Comparison of ENCODE assay signal across 1 fruit fly cellular context in the genomic region with DNA sequence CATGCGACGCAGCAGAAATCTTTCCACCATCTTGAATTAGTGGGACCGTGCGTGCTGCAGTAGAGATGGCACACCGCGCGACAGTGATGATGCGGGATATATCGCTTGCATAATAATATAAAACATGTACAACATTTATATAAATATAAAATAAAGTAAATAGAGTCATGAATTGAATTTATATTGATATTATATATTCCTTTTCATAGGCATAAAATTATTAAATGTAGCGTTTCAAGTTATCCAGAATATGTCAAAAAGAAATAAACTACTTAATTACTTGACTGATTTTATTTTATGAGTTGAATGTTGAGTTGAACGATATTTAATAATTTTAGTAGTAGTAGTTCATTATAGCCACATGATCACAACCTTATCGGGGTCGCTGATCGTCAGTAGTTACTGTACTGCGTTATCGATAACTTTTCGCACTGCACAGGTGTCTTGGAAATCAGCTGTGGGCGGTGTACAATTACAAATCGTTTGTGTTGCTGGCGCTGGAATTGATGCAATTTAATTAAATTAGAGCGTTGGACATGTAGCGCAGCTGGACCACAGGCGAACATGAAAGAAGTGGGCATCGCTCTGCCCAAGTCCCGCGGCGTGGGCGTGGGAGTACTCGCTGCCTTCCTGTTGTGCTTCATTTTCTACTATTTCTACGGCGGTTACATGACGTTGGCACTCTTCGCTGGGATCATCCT.
TF ChIP-seq lines count a peak whose summit lies in the region.

A gene (minus strand): TSS at position 43 of the 701 bp plus-strand sequence.
A gene (plus strand): TSS at position 436 of the 701 bp plus-strand sequence.

TF ChIP-seq in whole organism, embryonic, 481 proteins besides CTCF, POLR2A, EP300 and RAD21 (continued from another document and continues in another):
- TF ChIP-seq repo (GFP tag; optimal IDR thresholded peaks at IDR 0.05; lab: Kevin White, UChicago), result no peak
- no peak for TF ChIP-seq CG11723 (GFP tag; optimal IDR thresholded peaks at IDR 0.05; lab: Kevin White, UChicago)
- TF ChIP-seq CG9609 (GFP tag; optimal IDR thresholded peaks at IDR 0.05; lab: Kevin White, UChicago), result peak; percentile 63
- peak; percentile 78 for TF ChIP-seq so (GFP tag; IDR thresholded peaks at IDR 0.05; lab: Robert Waterston, UW)
- TF ChIP-seq dimm (GFP tag; IDR thresholded peaks at IDR 0.05; lab: Robert Waterston, UW), result peak; percentile 65; the same call in 1 of the 2 replicates
- TF ChIP-seq CG6175 (GFP tag; IDR thresholded peaks at IDR 0.05; lab: Robert Waterston, UW), result peak; percentile 73; the same call in 1 of the 3 replicates
- TF ChIP-seq Hr78 (GFP tag; optimal IDR thresholded peaks at IDR 0.05; lab: Kevin White, UChicago), result no peak
- peak; percentile 48 for TF ChIP-seq Dad (GFP tag; optimal IDR thresholded peaks at IDR 0.05; lab: Kevin White, UChicago)
- TF ChIP-seq ac (GFP tag; optimal IDR thresholded peaks at IDR 0.05; lab: Kevin White, UChicago), result no peak
- peak; percentile 55 for TF ChIP-seq CG8290 (GFP tag; optimal IDR thresholded peaks at IDR 0.05; lab: Kevin White, UChicago)
- TF ChIP-seq CG8290 (tag; optimal IDR thresholded peaks at IDR 0.05; lab: Kevin White, UChicago), result no peak
- TF ChIP-seq vnd (GFP tag; IDR thresholded peaks at IDR 0.05; lab: Robert Waterston, UW; ENCODE audit: partially characterized antibody), result no peak
- peak; percentile 88 for TF ChIP-seq CG12155 (GFP tag; optimal IDR thresholded peaks at IDR 0.05; lab: Kevin White, UChicago)
- TF ChIP-seq Xbp1 (GFP tag; optimal IDR thresholded peaks at IDR 0.05; lab: Kevin White, UChicago), result peak; percentile 91
- TF ChIP-seq CG1792 (GFP tag; optimal IDR thresholded peaks at IDR 0.05; lab: Kevin White, UChicago), result peak; percentile 38
- TF ChIP-seq CG2712 (tag; optimal IDR thresholded peaks at IDR 0.05; lab: Kevin White, UChicago), result peak; percentile 92
- no peak; the same call in 2 of the 3 replicates for TF ChIP-seq CG34224 (GFP tag; IDR thresholded peaks at IDR 0.05; lab: Robert Waterston, UW; ENCODE audit: partially characterized antibody)
- TF ChIP-seq ato (GFP tag; IDR thresholded peaks at IDR 0.05; lab: Robert Waterston, UW; ENCODE audit: partially characterized antibody), result no peak
- TF ChIP-seq her (GFP tag; optimal IDR thresholded peaks at IDR 0.05; lab: Kevin White, UChicago), result peak; percentile 24
- TF ChIP-seq CG18764 (GFP tag; optimal IDR thresholded peaks at IDR 0.05; lab: Kevin White, UChicago), result peak; percentile 75
- TF ChIP-seq CG8359 (GFP tag; optimal IDR thresholded peaks at IDR 0.05; lab: Kevin White, UChicago; ENCODE audit: borderline replicate concordance), result peak; percentile 40
- no peak for TF ChIP-seq p53 (GFP tag; optimal IDR thresholded peaks at IDR 0.05; lab: Kevin White, UChicago)
- peak; percentile 33; the same call in 1 of the 2 replicates for TF ChIP-seq crol (GFP tag; IDR thresholded peaks at IDR 0.05; lab: Robert Waterston, UW)
- TF ChIP-seq CG12942 (GFP tag; optimal IDR thresholded peaks at IDR 0.05; lab: Kevin White, UChicago), result peak; percentile 88
- TF ChIP-seq bsh (GFP tag; optimal IDR thresholded peaks at IDR 0.05; lab: Kevin White, UChicago), result peak in 1 of 2 experiments; percentile 81
- TF ChIP-seq CG13287 (GFP tag; IDR thresholded peaks at IDR 0.05; lab: Robert Waterston, UW; ENCODE audit: partially characterized antibody), result no peak
- TF ChIP-seq knrl (GFP tag; IDR thresholded peaks at IDR 0.05; lab: Robert Waterston, UW; ENCODE audit: partially characterized antibody), result 0 out of 3 replicates have a peak, but pooled peaks have one; percentile 23
- no peak for TF ChIP-seq Dip2 (GFP tag; IDR thresholded peaks at IDR 0.05; lab: Robert Waterston, UW)
- TF ChIP-seq bab2 (GFP tag; optimal IDR thresholded peaks at IDR 0.05; lab: Kevin White, UChicago), result peak; percentile 79
- TF ChIP-seq PHDP (tag; optimal IDR thresholded peaks at IDR 0.05; lab: Kevin White, UChicago), result peak; percentile 82
- TF ChIP-seq CG14667 (GFP tag; IDR thresholded peaks at IDR 0.05; lab: Robert Waterston, UW), result peak; percentile 83
- peak; percentile 58 for TF ChIP-seq dm (GFP tag; optimal IDR thresholded peaks at IDR 0.05; lab: Kevin White, UChicago)
- TF ChIP-seq az2 (GFP tag; optimal IDR thresholded peaks at IDR 0.05; lab: Kevin White, UChicago), result peak; percentile 88
- peak; percentile 87 for TF ChIP-seq CG10147 (GFP tag; optimal IDR thresholded peaks at IDR 0.05; lab: Kevin White, UChicago)
- peak; percentile 88 for TF ChIP-seq CG18599 (GFP tag; optimal IDR thresholded peaks at IDR 0.05; lab: Kevin White, UChicago)
- peak; percentile 84 for TF ChIP-seq fd96Cb (tag; optimal IDR thresholded peaks at IDR 0.05; lab: Kevin White, UChicago)
- TF ChIP-seq chinmo (GFP tag; IDR thresholded peaks at IDR 0.05; lab: Robert Waterston, UW; ENCODE audit: partially characterized antibody), result 0 out of 4 replicates have a peak, but pooled peaks have one; percentile 40
- peak; percentile 74; the same call in 1 of the 2 replicates for TF ChIP-seq ap (GFP tag; IDR thresholded peaks at IDR 0.05; lab: Robert Waterston, UW)
- no peak for TF ChIP-seq hb (GFP tag; IDR thresholded peaks at IDR 0.05; lab: Robert Waterston, UW; ENCODE audit: partially characterized antibody)
- TF ChIP-seq gcm (GFP tag; optimal IDR thresholded peaks at IDR 0.05; lab: Kevin White, UChicago), result peak; percentile 82
- peak; percentile 92 for TF ChIP-seq nmo (GFP tag; optimal IDR thresholded peaks at IDR 0.05; lab: Kevin White, UChicago)
- TF ChIP-seq mam (GFP tag; optimal IDR thresholded peaks at IDR 0.05; lab: Kevin White, UChicago), result peak; percentile 89
- TF ChIP-seq CG1832 (GFP tag; optimal IDR thresholded peaks at IDR 0.05; lab: Kevin White, UChicago), result no peak
- no peak; the same call in 1 of the 2 replicates for TF ChIP-seq GATAe (GFP tag; conservative IDR thresholded peaks at IDR 0.05; lab: Robert Waterston, UW)
- TF ChIP-seq jigr1 (GFP tag; IDR thresholded peaks at IDR 0.05; lab: Robert Waterston, UW), result no peak; the same call in none of the 3 replicates
- 0 out of 4 replicates have a peak, but pooled peaks have one; percentile 58 for TF ChIP-seq Dll (GFP tag; IDR thresholded peaks at IDR 0.05; lab: Robert Waterston, UW; ENCODE audit: partially characterized antibody)
- no peak for TF ChIP-seq fru (optimal IDR thresholded peaks at IDR 0.05; lab: Kevin White, UChicago)
- peak; percentile 60 for TF ChIP-seq CG6813 (GFP tag; optimal IDR thresholded peaks at IDR 0.05; lab: Kevin White, UChicago)
- peak; percentile 67 for TF ChIP-seq chm (GFP tag; IDR thresholded peaks at IDR 0.05; lab: Robert Waterston, UW)
- peak; percentile 76 for TF ChIP-seq CG17385 (GFP tag; optimal IDR thresholded peaks at IDR 0.05; lab: Kevin White, UChicago)
- TF ChIP-seq Sox102F (GFP tag; optimal IDR thresholded peaks at IDR 0.05; lab: Kevin White, UChicago), result no peak
- peak; percentile 7; the same call in 1 of the 2 replicates for TF ChIP-seq CG5953 (GFP tag; IDR thresholded peaks at IDR 0.05; lab: Robert Waterston, UW)
- peak; percentile 61; the same call in 2 of the 3 replicates for TF ChIP-seq croc (GFP tag; conservative IDR thresholded peaks at IDR 0.05; lab: Robert Waterston, UW)
- TF ChIP-seq CG15601 (tag; optimal IDR thresholded peaks at IDR 0.05; lab: Kevin White, UChicago), result no peak
- peak; percentile 75 for TF ChIP-seq fu2 (GFP tag; optimal IDR thresholded peaks at IDR 0.05; lab: Kevin White, UChicago)
- TF ChIP-seq CG3726 (GFP tag; IDR thresholded peaks at IDR 0.05; lab: Robert Waterston, UW), result 0 out of 3 replicates have a peak, but pooled peaks have one; percentile 61
- no peak for TF ChIP-seq CG6854 (GFP tag; optimal IDR thresholded peaks at IDR 0.05; lab: Kevin White, UChicago)
- peak; percentile 90 for TF ChIP-seq Chrac-16 (GFP tag; optimal IDR thresholded peaks at IDR 0.05; lab: Kevin White, UChicago)
- TF ChIP-seq CG10209 (GFP tag; optimal IDR thresholded peaks at IDR 0.05; lab: Kevin White, UChicago), result peak; percentile 83
- TF ChIP-seq CG14441 (GFP tag; IDR thresholded peaks at IDR 0.05; lab: Robert Waterston, UW), result peak; percentile 78
- TF ChIP-seq dpn (GFP tag; optimal IDR thresholded peaks at IDR 0.05; lab: Kevin White, UChicago), result peak; percentile 75 to 89
- TF ChIP-seq Sry-δ (GFP tag; optimal IDR thresholded peaks at IDR 0.05; lab: Kevin White, UChicago), result peak; percentile 54
- TF ChIP-seq CG11247 (GFP tag; IDR thresholded peaks at IDR 0.05; lab: Robert Waterston, UW), result peak; percentile 71; the same call in 1 of the 2 replicates
- TF ChIP-seq CG13624 (GFP tag; optimal IDR thresholded peaks at IDR 0.05; lab: Kevin White, UChicago), result peak; percentile 63
- TF ChIP-seq shn (GFP tag; optimal IDR thresholded peaks at IDR 0.05; lab: Kevin White, UChicago), result peak; percentile 74
- TF ChIP-seq Lhr (GFP tag; optimal IDR thresholded peaks at IDR 0.05; lab: Kevin White, UChicago), result no peak
- TF ChIP-seq CG11085 (GFP tag; IDR thresholded peaks at IDR 0.05; lab: Robert Waterston, UW), result peak; percentile 57; the same call in 1 of the 2 replicates
- TF ChIP-seq nerfin-2 (GFP tag; IDR thresholded peaks at IDR 0.05; lab: Robert Waterston, UW; ENCODE audit: partially characterized antibody), result no peak
- TF ChIP-seq hth (optimal IDR thresholded peaks at IDR 0.05; lab: Kevin White, UChicago), result no peak
- peak; percentile 80 for TF ChIP-seq unpg (GFP tag; optimal IDR thresholded peaks at IDR 0.05; lab: Kevin White, UChicago)
- TF ChIP-seq lilli (GFP tag; optimal IDR thresholded peaks at IDR 0.05; lab: Kevin White, UChicago), result peak; percentile 85
- TF ChIP-seq cg (GFP tag; optimal IDR thresholded peaks at IDR 0.05; lab: Kevin White, UChicago), result no peak
- TF ChIP-seq Doc3 (GFP tag; IDR thresholded peaks at IDR 0.05; lab: Robert Waterston, UW; ENCODE audit: partially characterized antibody), result no peak
- no peak for TF ChIP-seq Lpt (GFP tag; optimal IDR thresholded peaks at IDR 0.05; lab: Kevin White, UChicago)
- TF ChIP-seq ham (GFP tag; IDR thresholded peaks at IDR 0.05; lab: Robert Waterston, UW), result peak; percentile 66; the same call in 1 of the 2 replicates
- TF ChIP-seq sqz (GFP tag; optimal IDR thresholded peaks at IDR 0.05; lab: Kevin White, UChicago), result no peak
- no peak for TF ChIP-seq CG11504 (tag; optimal IDR thresholded peaks at IDR 0.05; lab: Kevin White, UChicago)
- TF ChIP-seq Sin3A (optimal IDR thresholded peaks at IDR 0.05; lab: Kevin White, UChicago), result peak; percentile 59
- TF ChIP-seq fd102C (GFP tag; optimal IDR thresholded peaks at IDR 0.05; lab: Kevin White, UChicago), result no peak
- TF ChIP-seq org-1 (GFP tag; optimal IDR thresholded peaks at IDR 0.05; lab: Kevin White, UChicago), result peak; percentile 64
- TF ChIP-seq CG31388 (GFP tag; optimal IDR thresholded peaks at IDR 0.05; lab: Kevin White, UChicago), result peak; percentile 11
- peak; percentile 27; the same call in 1 of the 3 replicates for TF ChIP-seq CG16813 (GFP tag; IDR thresholded peaks at IDR 0.05; lab: Robert Waterston, UW; ENCODE audit: partially characterized antibody)
- no peak for TF ChIP-seq Kr (GFP tag; optimal IDR thresholded peaks at IDR 0.05; lab: Kevin White, UChicago)
- peak; percentile 74 for TF ChIP-seq CG5245 (GFP tag; optimal IDR thresholded peaks at IDR 0.05; lab: Kevin White, UChicago)
- no peak for TF ChIP-seq cad (GFP tag; optimal IDR thresholded peaks at IDR 0.05; lab: Kevin White, UChicago)
- TF ChIP-seq CG2116 (GFP tag; optimal IDR thresholded peaks at IDR 0.05; lab: Kevin White, UChicago), result peak; percentile 94
- 0 out of 3 replicates have a peak, but pooled peaks have one; percentile 41 for TF ChIP-seq Optix (GFP tag; IDR thresholded peaks at IDR 0.05; lab: Robert Waterston, UW)
- peak; percentile 85 for TF ChIP-seq NfI (GFP tag; optimal IDR thresholded peaks at IDR 0.05; lab: Kevin White, UChicago)
- peak; percentile 84 for TF ChIP-seq Usf (GFP tag; optimal IDR thresholded peaks at IDR 0.05; lab: Kevin White, UChicago)
- TF ChIP-seq H15 (GFP tag; IDR thresholded peaks at IDR 0.05; lab: Robert Waterston, UW), result peak; percentile 80
- TF ChIP-seq aop (GFP tag; IDR thresholded peaks at IDR 0.05; lab: Robert Waterston, UW), result peak; percentile 53; the same call in 1 of the 2 replicates
- peak; percentile 70 for TF ChIP-seq CG8944 (GFP tag; optimal IDR thresholded peaks at IDR 0.05; lab: Kevin White, UChicago)
- TF ChIP-seq gsb (GFP tag; IDR thresholded peaks at IDR 0.05; lab: Robert Waterston, UW), result peak; percentile 42; the same call in 1 of the 2 replicates
- TF ChIP-seq Antp (GFP tag; optimal IDR thresholded peaks at IDR 0.05; lab: Kevin White, UChicago), result peak; percentile 80
- TF ChIP-seq CrebB (tag; optimal IDR thresholded peaks at IDR 0.05; lab: Kevin White, UChicago), result peak; percentile 31
- peak; percentile 96 for TF ChIP-seq Sry-β (GFP tag; optimal IDR thresholded peaks at IDR 0.05; lab: Kevin White, UChicago)
- TF ChIP-seq CG14860 (GFP tag; IDR thresholded peaks at IDR 0.05; lab: Robert Waterston, UW; ENCODE audit: partially characterized antibody), result no peak
- peak; percentile 77 for TF ChIP-seq CG10979 (tag; optimal IDR thresholded peaks at IDR 0.05; lab: Kevin White, UChicago)
- TF ChIP-seq ind (GFP tag; optimal IDR thresholded peaks at IDR 0.05; lab: Kevin White, UChicago), result peak; percentile 92
- TF ChIP-seq CG13296 (GFP tag; optimal IDR thresholded peaks at IDR 0.05; lab: Kevin White, UChicago), result peak; percentile 84
- TF ChIP-seq eve (GFP tag; optimal IDR thresholded peaks at IDR 0.05; lab: Kevin White, UChicago), result no peak
- TF ChIP-seq sim (GFP tag; IDR thresholded peaks at IDR 0.05; lab: Robert Waterston, UW), result no peak
- peak; percentile 64; the same call in 1 of the 2 replicates for TF ChIP-seq Taf1 (GFP tag; IDR thresholded peaks at IDR 0.05; lab: Robert Waterston, UW)
- TF ChIP-seq tio (GFP tag; optimal IDR thresholded peaks at IDR 0.05; lab: Kevin White, UChicago), result no peak
- peak; percentile 88 for TF ChIP-seq CG18262 (tag; optimal IDR thresholded peaks at IDR 0.05; lab: Kevin White, UChicago)
- no peak for TF ChIP-seq Dp (GFP tag; optimal IDR thresholded peaks at IDR 0.05; lab: Kevin White, UChicago)
- TF ChIP-seq sens-2 (GFP tag; IDR thresholded peaks at IDR 0.05; lab: Robert Waterston, UW), result no peak
- TF ChIP-seq zfh2 (GFP tag; optimal IDR thresholded peaks at IDR 0.05; lab: Kevin White, UChicago), result peak; percentile 84
- TF ChIP-seq CG10431 (GFP tag; optimal IDR thresholded peaks at IDR 0.05; lab: Kevin White, UChicago), result peak; percentile 70
- peak; percentile 44; the same call in 1 of the 2 replicates for TF ChIP-seq Poxn (GFP tag; IDR thresholded peaks at IDR 0.05; lab: Robert Waterston, UW)
- TF ChIP-seq CG31365 (tag; optimal IDR thresholded peaks at IDR 0.05; lab: Kevin White, UChicago), result no peak
- TF ChIP-seq Sox100B (GFP tag; optimal IDR thresholded peaks at IDR 0.05; lab: Kevin White, UChicago), result no peak
- TF ChIP-seq ems (GFP tag; optimal IDR thresholded peaks at IDR 0.05; lab: Kevin White, UChicago), result peak; percentile 69
- peak; percentile 74 for TF ChIP-seq CG17328 (GFP tag; IDR thresholded peaks at IDR 0.05; lab: Robert Waterston, UW)
- peak; percentile 79 for TF ChIP-seq H2.0 (GFP tag; IDR thresholded peaks at IDR 0.05; lab: Robert Waterston, UW)
- TF ChIP-seq CG13424 (tag; optimal IDR thresholded peaks at IDR 0.05; lab: Kevin White, UChicago), result peak; percentile 90
